Fruit fly (Drosophila melanogaster) whole organism, embryonic: ENCODE results near the gene Klp67A.

Experiments used
- Atf6 ChIP-seq: fragments of 200-800 bp; sonication (Bioruptor generic); IDR thresholded peaks from 2 replicates; pipeline ENCODE4 v1.3.6; 2022; ENCODE audit warnings: missing biosample characterization, missing genetic modification characterization
- CG10431 ChIP-seq: fragments of 200-800 bp; sonication (Bioruptor generic); optimal IDR thresholded peaks from 3 replicates; lab custom pipeline; 2018; ENCODE audit warnings: missing biosample characterization, mild to moderate bottlenecking, missing genetic modification characterization
- CG10462 ChIP-seq: fragments of 200-800 bp; sonication (Bioruptor generic); optimal IDR thresholded peaks from 2 replicates; lab custom pipeline; 2016; ENCODE audit warnings: missing biosample characterization, missing genetic modification characterization
- CG10543 ChIP-seq: fragments of 200-800 bp; sonication (Bioruptor generic); optimal IDR thresholded peaks from 3 replicates; lab custom pipeline; 2017; ENCODE audit warnings: missing biosample characterization, mild to moderate bottlenecking, missing genetic modification characterization, moderate library complexity
- CG12744 ChIP-seq: fragments of 200-800 bp; sonication (Bioruptor generic); optimal IDR thresholded peaks from 2 replicates; lab custom pipeline; 2016; ENCODE audit warnings: missing biosample characterization, missing genetic modification characterization
- CG1603 ChIP-seq: fragments of 200-800 bp; sonication (Bioruptor generic); optimal IDR thresholded peaks from 2 replicates; lab custom pipeline; 2019; ENCODE audit warnings: missing biosample characterization, mild to moderate bottlenecking, missing genetic modification characterization, moderate library complexity
- CG17361 ChIP-seq: fragments of 200-800 bp; sonication (Bioruptor generic); IDR thresholded peaks from 3 replicates; pipeline ENCODE4 v1.3.6; 2022; ENCODE audit warnings: missing biosample characterization, missing genetic modification characterization
- CG17829 ChIP-seq: fragments of 200-800 bp; optimal IDR thresholded peaks from 2 replicates; lab custom pipeline; 2019; ENCODE audit warnings: missing biosample characterization, mild to moderate bottlenecking, missing genetic modification characterization, moderate library complexity
- CG18262 ChIP-seq: fragments of 200-800 bp; optimal IDR thresholded peaks from 3 replicates; lab custom pipeline; 2019; ENCODE audit warnings: missing biosample characterization, mild to moderate bottlenecking, missing genetic modification characterization, moderate library complexity
- CG18476 ChIP-seq: fragments of 200-800 bp; sonication (Bioruptor generic); optimal IDR thresholded peaks from 2 replicates; lab custom pipeline; 2016; ENCODE audit warnings: missing biosample characterization, mild to moderate bottlenecking, missing genetic modification characterization
- CG32772 ChIP-seq: fragments of 200-800 bp; sonication (Bioruptor generic); IDR thresholded peaks from 2 replicates; pipeline ENCODE4 v1.3.6; 2022; ENCODE audit warnings: missing biosample characterization, missing genetic modification characterization
- CG34422 ChIP-seq: fragments of 200-800 bp; sonication (Bioruptor generic); IDR thresholded peaks from 3 replicates; pipeline ENCODE4 v1.3.6; 2022; ENCODE audit warnings: missing biosample characterization, missing genetic modification characterization
- CG4404 ChIP-seq: fragments of 200-800 bp; sonication (Bioruptor generic); IDR thresholded peaks from 2 replicates; pipeline ENCODE4 v1.3.6; 2022; ENCODE audit warnings: missing biosample characterization, missing genetic modification characterization
- CG4820 ChIP-seq: fragments of 200-800 bp; sonication (Bioruptor generic); optimal IDR thresholded peaks from 3 replicates; lab custom pipeline; 2016; ENCODE audit warnings: missing biosample characterization, missing genetic modification characterization
- CG7839 ChIP-seq: fragments of 200-800 bp; sonication (Bioruptor generic); optimal IDR thresholded peaks from 3 replicates; lab custom pipeline; 2018; ENCODE audit warnings: missing biosample characterization, mild to moderate bottlenecking, missing genetic modification characterization, moderate library complexity
- CG8388 ChIP-seq: fragments of 200-800 bp; sonication (Bioruptor generic); optimal IDR thresholded peaks from 2 replicates; lab custom pipeline; 2019; ENCODE audit warnings: missing biosample characterization, mild to moderate bottlenecking, missing genetic modification characterization, moderate library complexity
- D19B ChIP-seq: fragments of 200-800 bp; sonication (Bioruptor generic); optimal IDR thresholded peaks from 2 replicates; lab custom pipeline; 2017; ENCODE audit warnings: missing biosample characterization, mild to moderate bottlenecking, missing genetic modification characterization
- Dek ChIP-seq: fragments of 200-800 bp; sonication (Bioruptor generic); optimal IDR thresholded peaks from 3 replicates; lab custom pipeline; 2019; ENCODE audit warnings: missing biosample characterization, mild to moderate bottlenecking, missing genetic modification characterization, moderate library complexity
- Ets65A ChIP-seq: fragments of 200-800 bp; sonication (Bioruptor generic); peaks from one replicate; lab custom pipeline; 2016; ENCODE audit warnings: missing biosample characterization, missing genetic modification characterization
- Gug ChIP-seq: fragments of 200-800 bp; sonication (Bioruptor generic); IDR thresholded peaks from 4 replicates; pipeline ENCODE4 v1.3.6; 2022; ENCODE audit warnings: missing biosample characterization, missing genetic modification characterization
- H15 ChIP-seq: fragments of 200-800 bp; sonication (Bioruptor generic); IDR thresholded peaks from 3 replicates; pipeline ENCODE4 v1.3.6; 2022; ENCODE audit warnings: missing biosample characterization, missing genetic modification characterization
- HHEX ChIP-seq: fragments of 200-800 bp; sonication (Bioruptor generic); optimal IDR thresholded peaks from 3 replicates; lab custom pipeline; 2017; ENCODE audit warnings: missing biosample characterization, mild to moderate bottlenecking, missing genetic modification characterization, missing genetic modification reagents
- Meics ChIP-seq: fragments of 200-800 bp; sonication (Bioruptor generic); optimal IDR thresholded peaks from 2 replicates; lab custom pipeline; 2017; ENCODE audit warnings: missing biosample characterization, mild to moderate bottlenecking, missing genetic modification characterization
- NC2β ChIP-seq: fragments of 200-800 bp; sonication (Bioruptor generic); optimal IDR thresholded peaks from 2 replicates; lab custom pipeline; 2016; ENCODE audit warnings: missing biosample characterization, missing genetic modification characterization
- Oaz ChIP-seq: fragments of 200-800 bp; sonication (Bioruptor generic); IDR thresholded peaks from 2 replicates; pipeline ENCODE4 v1.3.6; 2022; ENCODE audit warnings: missing biosample characterization, missing genetic modification characterization
- Optix ChIP-seq: fragments of 200-800 bp; sonication (Bioruptor generic); IDR thresholded peaks from 3 replicates; pipeline ENCODE4 v1.3.6; 2022; ENCODE audit warnings: missing biosample characterization, missing genetic modification characterization
- Spps ChIP-seq: fragments of 200-800 bp; sonication (Bioruptor generic); optimal IDR thresholded peaks from 2 replicates; lab custom pipeline; 2018; ENCODE audit warnings: missing biosample characterization, mild to moderate bottlenecking, missing genetic modification characterization
- Trl ChIP-seq, 3 experiments: fragments of >200 bp in 2 of 3; fragments of 200-800 bp in 1 of 3; sonication (Bioruptor generic) in 1 of 3; optimal IDR thresholded peaks; 2 replicates in 1 of 3; 3 replicates in 2 of 3; lab custom pipeline; 2016 to 2017; ENCODE audit warnings: missing biosample characterization in 1 of 3, missing genetic modification characterization in 1 of 3
- ac ChIP-seq: fragments of 200-800 bp; sonication (Bioruptor generic); optimal IDR thresholded peaks from 3 replicates; lab custom pipeline; 2017; ENCODE audit warnings: missing biosample characterization, mild to moderate bottlenecking, missing genetic modification characterization
- ash1 ChIP-seq: fragments of 200-800 bp; sonication (Bioruptor generic); optimal IDR thresholded peaks from 2 replicates; lab custom pipeline; 2018; ENCODE audit warnings: missing biosample characterization, mild to moderate bottlenecking, missing genetic modification characterization
- br ChIP-seq: fragments of >200 bp; optimal IDR thresholded peaks from 2 replicates; lab custom pipeline; 2017
- ci ChIP-seq: fragments of 200-800 bp; sonication (Bioruptor generic); IDR thresholded peaks from 3 replicates; pipeline ENCODE4 v1.3.6; 2022; ENCODE audit warnings: missing biosample characterization, missing genetic modification characterization
- crol ChIP-seq: fragments of 200-800 bp; sonication (Bioruptor generic); IDR thresholded peaks from 2 replicates; pipeline ENCODE4 v1.3.6; 2022; ENCODE audit warnings: missing biosample characterization, missing genetic modification characterization
- da ChIP-seq: fragments of 200-800 bp; sonication (Bioruptor generic); optimal IDR thresholded peaks from 2 replicates; lab custom pipeline; 2016; ENCODE audit warnings: missing biosample characterization, missing genetic modification characterization
- disco-r ChIP-seq: fragments of 200-800 bp; sonication (Bioruptor generic); optimal IDR thresholded peaks from 2 replicates; lab custom pipeline; 2016; ENCODE audit warnings: missing biosample characterization, missing genetic modification characterization
- lmd ChIP-seq: fragments of 200-800 bp; sonication (Bioruptor generic); IDR thresholded peaks from 2 replicates; pipeline ENCODE4 v1.3.6; 2022; ENCODE audit warnings: missing biosample characterization, missing genetic modification characterization
- pros ChIP-seq: fragments of 200-800 bp; sonication (Bioruptor generic); optimal IDR thresholded peaks from 3 replicates; lab custom pipeline; 2019; ENCODE audit warnings: missing biosample characterization, mild to moderate bottlenecking, missing genetic modification characterization, moderate library complexity
- psq ChIP-seq: fragments of 200-800 bp; sonication (Bioruptor generic); optimal IDR thresholded peaks from 2 replicates; lab custom pipeline; 2017; ENCODE audit warnings: missing biosample characterization, missing genetic modification characterization
- repo ChIP-seq: fragments of 200-800 bp; sonication (Bioruptor generic); optimal IDR thresholded peaks from 2 replicates; lab custom pipeline; 2016; ENCODE audit warnings: missing biosample characterization, missing genetic modification characterization
- salm ChIP-seq: fragments of 200-800 bp; sonication (Bioruptor generic); optimal IDR thresholded peaks from 2 replicates; lab custom pipeline; 2018; ENCODE audit warnings: missing biosample characterization, mild to moderate bottlenecking, missing genetic modification characterization
- sd ChIP-seq: fragments of 200-800 bp; sonication (Bioruptor generic); optimal IDR thresholded peaks from 3 replicates; lab custom pipeline; 2018; ENCODE audit warnings: missing biosample characterization, mild to moderate bottlenecking, missing genetic modification characterization, moderate library complexity
- shn ChIP-seq: fragments of 200-800 bp; sonication (Bioruptor generic); optimal IDR thresholded peaks from 3 replicates; lab custom pipeline; 2016; ENCODE audit warnings: missing biosample characterization, missing genetic modification characterization
- slbo ChIP-seq: fragments of 200-800 bp; sonication (Bioruptor generic); IDR thresholded peaks from 2 replicates; pipeline ENCODE4 v1.3.6; 2022; ENCODE audit warnings: missing biosample characterization, missing genetic modification characterization
- trh ChIP-seq: fragments of 200-800 bp; sonication (Bioruptor generic); optimal IDR thresholded peaks from 2 replicates; lab custom pipeline; 2016; ENCODE audit warnings: missing biosample characterization, missing genetic modification characterization
- ttk ChIP-seq: fragments of 200-800 bp; sonication (Bioruptor generic); IDR thresholded peaks from 2 replicates; pipeline ENCODE4 v2.1.2; 2022; ENCODE audit warnings: missing biosample characterization, missing genetic modification characterization
- vvl ChIP-seq: fragments of 200-800 bp; sonication (Bioruptor generic); IDR thresholded peaks from 2 replicates; pipeline ENCODE4 v1.3.6; 2022; ENCODE audit warnings: missing biosample characterization, missing genetic modification characterization
- zen2 ChIP-seq: fragments of 200-800 bp; sonication (Bioruptor generic); IDR thresholded peaks from 3 replicates; pipeline ENCODE4 v1.3.6; 2022; ENCODE audit warnings: missing biosample characterization, missing genetic modification characterization; ENCODE audit not compliant: partially characterized antibody
- zfh2 ChIP-seq: fragments of 200-800 bp; sonication (Bioruptor generic); optimal IDR thresholded peaks from 2 replicates; lab custom pipeline; 2016; ENCODE audit warnings: missing biosample characterization, missing genetic modification characterization

Klp67A gene

dm6 chr3L:9399013-9399750, 32.3 kb upstream of the Klp67A start, which contains the start of gene CG4080 (continued):
- TF ChIP-seq CG10543 (GFP tag; lab: Kevin White, UChicago), result peak; percentile 33
- TF ChIP-seq salm, result no peak
- peak; percentile 39; the same call in 1 of the 3 replicates for TF ChIP-seq CG17361 (GFP tag; lab: Robert Waterston, UW)
- no peak for TF ChIP-seq trh (GFP tag; lab: Kevin White, UChicago)

DNA sequence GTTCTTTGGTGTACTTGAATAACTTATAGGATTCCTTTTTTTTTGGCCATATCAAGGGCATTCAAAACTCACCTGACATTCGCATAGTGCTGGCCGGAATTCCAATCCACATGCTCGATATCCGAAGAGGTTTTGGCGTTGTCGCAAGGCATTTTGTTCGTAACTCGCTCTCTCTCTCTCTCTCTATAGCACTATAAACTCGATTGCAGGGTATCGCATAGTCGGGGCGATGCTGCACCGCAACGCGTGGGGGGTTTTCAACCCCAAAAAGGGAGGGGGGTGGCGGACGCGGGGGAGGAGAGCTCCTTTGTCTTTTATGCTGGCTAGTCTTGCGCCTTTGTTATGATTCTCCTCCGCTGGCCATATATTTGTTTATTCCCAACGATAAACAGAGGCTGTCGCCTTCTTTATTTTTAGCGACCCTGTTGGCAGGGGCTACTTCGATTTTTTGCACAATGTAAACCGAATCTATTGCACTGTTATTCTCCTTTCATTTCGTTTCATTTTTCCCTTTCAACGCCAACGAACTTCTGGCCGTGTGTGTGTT, 31.7 kb upstream of the Klp67A start:
- TF ChIP-seq Meics (GFP tag; lab: Kevin White, UChicago), result no peak
- TF ChIP-seq CG17829 (tag; lab: Kevin White, UChicago), result no peak
- peak; percentile 13 for TF ChIP-seq CG7839 (tag; lab: Kevin White, UChicago)
- TF ChIP-seq sd (tag; lab: Kevin White, UChicago), result peak; percentile 30
- peak; percentile 90 for TF ChIP-seq D19B (GFP tag; lab: Kevin White, UChicago)
- no peak for TF ChIP-seq CG8388 (GFP tag; lab: Kevin White, UChicago)
- TF ChIP-seq CG32772 (GFP tag; lab: Robert Waterston, UW), result no peak
- TF ChIP-seq CG1603 (tag; lab: Kevin White, UChicago), result peak; percentile 35
- TF ChIP-seq Oaz (GFP tag; lab: Robert Waterston, UW), result no peak
- TF ChIP-seq CG10462 (GFP tag; lab: Kevin White, UChicago), result no peak
- TF ChIP-seq ci (GFP tag; lab: Robert Waterston, UW), result peak; percentile 54; the same call in 2 of the 3 replicates
- no peak for TF ChIP-seq psq (GFP tag; lab: Kevin White, UChicago)
- TF ChIP-seq disco-r (GFP tag; lab: Kevin White, UChicago), result no peak
- TF ChIP-seq ac, result no peak
- no peak for TF ChIP-seq da (GFP tag; lab: Kevin White, UChicago)
- TF ChIP-seq Ets65A, result no peak
- TF ChIP-seq CG4404 (GFP tag; lab: Robert Waterston, UW), result no peak
- no peak for TF ChIP-seq vvl
- TF ChIP-seq Spps (tag; lab: Kevin White, UChicago), result no peak
- TF ChIP-seq H15, result 0 out of 3 replicates have a peak, but pooled peaks have one; percentile 41
- TF ChIP-seq CG18262 (tag; lab: Kevin White, UChicago), result peak; percentile 0
- peak; percentile 14 to 17 for TF ChIP-seq Trl (optimal IDR thresholded peaks at IDR 0.05; lab: Kevin White, UChicago)
- TF ChIP-seq Trl (GFP tag; optimal IDR thresholded peaks at IDR 0.05; lab: Kevin White, UChicago), result no peak
- no peak for TF ChIP-seq shn (GFP tag; lab: Kevin White, UChicago)
- TF ChIP-seq NC2β (GFP tag; lab: Kevin White, UChicago), result no peak
- no peak for TF ChIP-seq pros
- TF ChIP-seq ttk (GFP tag; lab: Robert Waterston, UW), result 0 out of 2 replicates have a peak, but pooled peaks have one; percentile 22
- no peak for TF ChIP-seq CG10431 (GFP tag; lab: Kevin White, UChicago)
- TF ChIP-seq zen2 (GFP tag; lab: Robert Waterston, UW), result no peak
- no peak for TF ChIP-seq ash1 (GFP tag; lab: Kevin White, UChicago)
- TF ChIP-seq CG4820 (GFP tag; lab: Kevin White, UChicago), result peak; percentile 12
- TF ChIP-seq slbo, result 0 out of 2 replicates have a peak, but pooled peaks have one; percentile 20
- no peak for TF ChIP-seq CG12744 (GFP tag; lab: Kevin White, UChicago)
- TF ChIP-seq crol (GFP tag; lab: Robert Waterston, UW), result peak; percentile 69
- peak; percentile 16 for TF ChIP-seq HHEX (GFP tag; lab: Kevin White, UChicago)
- no peak for TF ChIP-seq CG18476
- TF ChIP-seq Optix (GFP tag; lab: Robert Waterston, UW), result no peak
- TF ChIP-seq Atf6 (GFP tag; lab: Robert Waterston, UW), result 0 out of 2 replicates have a peak, but pooled peaks have one; percentile 21
- no peak for TF ChIP-seq br (lab: Kevin White, UChicago)
- TF ChIP-seq CG34422 (GFP tag; lab: Robert Waterston, UW), result 0 out of 3 replicates have a peak, but pooled peaks have one; percentile 15
- TF ChIP-seq zfh2 (GFP tag; lab: Kevin White, UChicago), result no peak
- no peak for TF ChIP-seq repo
- peak; percentile 37; the same call in 1 of the 2 replicates for TF ChIP-seq lmd (GFP tag; lab: Robert Waterston, UW)
- TF ChIP-seq Gug (GFP tag; lab: Robert Waterston, UW), result 0 out of 4 replicates have a peak, but pooled peaks have one; percentile 18
- no peak for TF ChIP-seq Dek (tag; lab: Kevin White, UChicago)
